Fruit fly (Drosophila melanogaster) Kc167 (cell line): ENCODE results near the gene sog.

Experiments used
- Myc ChIP-seq: fragments of >200 bp; optimal IDR thresholded peaks from 2 replicates; lab custom pipeline; 2017; ENCODE audit warnings: missing external identifiers
- Sin3A ChIP-seq: fragments of >200 bp; optimal IDR thresholded peaks from 2 replicates; lab custom pipeline; 2018; ENCODE audit warnings: missing external identifiers
- h ChIP-seq: fragments of >200 bp; optimal IDR thresholded peaks from 3 replicates; lab custom pipeline; 2018; ENCODE audit warnings: missing external identifiers
- insv ChIP-seq: fragments of >200 bp; optimal IDR thresholded peaks from 3 replicates; lab custom pipeline; 2018; ENCODE audit warnings: missing external identifiers
- psq ChIP-seq: fragments of >200 bp; optimal IDR thresholded peaks from 2 replicates; lab custom pipeline; 2017; ENCODE audit warnings: missing external identifiers
- ttk ChIP-seq: sonication (Bioruptor generic); optimal IDR thresholded peaks from 2 replicates; lab custom pipeline; 2017; ENCODE audit warnings: missing external identifiers

The sog gene

dm6 chrX:15633313-15633727, at the start of gene sog:
Gene sog (minus strand): TSS chrX:15633434.
- TF ChIP-seq ttk (lab: Kevin White, UChicago) (no peak), Myc (lab: Kevin White, UChicago) (no peak), Sin3A (no peak), insv (lab: Kevin White, UChicago) (no peak), h (no peak), psq (lab: Kevin White, UChicago) (no peak)

- no peak for TF ChIP-seq Sin3A
- TF ChIP-seq Myc (lab: Kevin White, UChicago) = no peak
- no peak for TF ChIP-seq insv (lab: Kevin White, UChicago)
- no peak for TF ChIP-seq ttk (lab: Kevin White, UChicago)
- TF ChIP-seq psq (lab: Kevin White, UChicago) = no peak
- no peak for TF ChIP-seq h
Measured at dm6 chrX:15675294-15675693, 42.1 kb upstream of the sog start, which contains the start of gene CG12708. Gene CG12708 (plus strand): TSS chrX:15675476.

- TF ChIP-seq insv (lab: Kevin White, UChicago) (no peak), Myc (lab: Kevin White, UChicago) (no peak), h (no peak), psq (lab: Kevin White, UChicago) (no peak), Sin3A (no peak), ttk (lab: Kevin White, UChicago) (no peak)
Measured at dm6 chrX:15674337-15674736, 41.1 kb upstream of the sog start.

dm6 chrX:15671026-15671563, 37.9 kb upstream of the sog start, which contains the start of gene CG15646:
Gene CG15646 (minus strand): TSS chrX:15671029.
- TF ChIP-seq Sin3A (no peak), h (no peak), psq (lab: Kevin White, UChicago) (no peak), Myc (lab: Kevin White, UChicago) (no peak), ttk (lab: Kevin White, UChicago) (no peak), insv (lab: Kevin White, UChicago) (no peak)

dm6 chrX:15662285-15662684, 29.1 kb upstream of the sog start, which contains the start of gene CG8119:
Gene CG8119 (plus strand): TSS chrX:15662585.
- TF ChIP-seq psq (lab: Kevin White, UChicago) (no peak), ttk (lab: Kevin White, UChicago) (no peak), Myc (lab: Kevin White, UChicago) (no peak), h (no peak), Sin3A (no peak), insv (lab: Kevin White, UChicago) (no peak)

dm6 chrX:15653364-15653809, 20.2 kb upstream of the sog start:
- TF ChIP-seq h = no peak
- TF ChIP-seq ttk (lab: Kevin White, UChicago) = no peak
- no peak for TF ChIP-seq Myc (lab: Kevin White, UChicago)
- no peak for TF ChIP-seq psq (lab: Kevin White, UChicago)
- no peak for TF ChIP-seq insv (lab: Kevin White, UChicago)

dm6 chrX:15651559-15651958, 18.3 kb upstream of the sog start:
- TF ChIP-seq insv (lab: Kevin White, UChicago) = no peak

dm6 chrX:15649507-15649906, 16.3 kb upstream of the sog start:
- TF ChIP-seq h (no peak), insv (lab: Kevin White, UChicago) (no peak), ttk (lab: Kevin White, UChicago) (no peak), psq (lab: Kevin White, UChicago) (no peak), Sin3A (no peak), Myc (lab: Kevin White, UChicago) (no peak)

- TF ChIP-seq ttk (lab: Kevin White, UChicago) (no peak), insv (lab: Kevin White, UChicago) (no peak), h (no peak), psq (lab: Kevin White, UChicago) (no peak), Myc (lab: Kevin White, UChicago) (no peak), Sin3A (no peak)
Measured at dm6 chrX:15648180-15648579, 14.9 kb upstream of the sog start.

- TF ChIP-seq insv (lab: Kevin White, UChicago) = no peak
- no peak for TF ChIP-seq Myc (lab: Kevin White, UChicago)
- no peak for TF ChIP-seq Sin3A
- no peak for TF ChIP-seq ttk (lab: Kevin White, UChicago)
- no peak for TF ChIP-seq psq (lab: Kevin White, UChicago)
- TF ChIP-seq h = no peak
Measured at dm6 chrX:15646792-15647191, 13.6 kb upstream of the sog start.

- no peak for TF ChIP-seq h
- TF ChIP-seq Myc (lab: Kevin White, UChicago) = no peak
- no peak for TF ChIP-seq insv (lab: Kevin White, UChicago)
- TF ChIP-seq psq (lab: Kevin White, UChicago) = no peak
- TF ChIP-seq Sin3A = no peak
- no peak for TF ChIP-seq ttk (lab: Kevin White, UChicago)
Measured at dm6 chrX:15643922-15644321, 10.7 kb upstream of the sog start, which contains the start of gene CG8117. Gene CG8117 (plus strand): TSS chrX:15644222.

- no peak for TF ChIP-seq psq (lab: Kevin White, UChicago)
- no peak for TF ChIP-seq ttk (lab: Kevin White, UChicago)
- TF ChIP-seq insv (lab: Kevin White, UChicago) = no peak
- no peak for TF ChIP-seq Myc (lab: Kevin White, UChicago)
Measured at dm6 chrX:15643210-15643609, 10.0 kb upstream of the sog start.

- TF ChIP-seq insv (lab: Kevin White, UChicago) (no peak), Sin3A (no peak), Myc (lab: Kevin White, UChicago) (no peak), h (no peak), ttk (lab: Kevin White, UChicago) (no peak), psq (lab: Kevin White, UChicago) (no peak)
Measured at dm6 chrX:15642056-15642455, 8.8 kb upstream of the sog start.
